Worm (Caenorhabditis elegans) whole organism, L3 larva: ENCODE results near the gene F43E2.1.

Experiments
- R02D3.7 ChIP-seq: fragments of 150-350 bp; optimal IDR thresholded peaks from 2 replicates; lab custom pipeline; 2014; ENCODE audit warnings: missing biosample characterization, missing genetic modification characterization
- ZK546.5 ChIP-seq: sonication (generic microtip); optimal IDR thresholded peaks from 2 replicates; lab custom pipeline; 2017; ENCODE audit warnings: missing biosample characterization, missing genetic modification characterization
- ama-1 ChIP-seq: fragments of 150-350 bp; optimal IDR thresholded peaks from 2 replicates; lab custom pipeline; 2018
- ceh-82 ChIP-seq: fragments of 150-350 bp; optimal IDR thresholded peaks from 2 replicates; lab custom pipeline; 2014; ENCODE audit warnings: missing biosample characterization, missing genetic modification characterization
- ceh-9 ChIP-seq: sonication (generic microtip); optimal IDR thresholded peaks from 2 replicates; lab custom pipeline; 2018; ENCODE audit warnings: missing biosample characterization, missing genetic modification characterization
- egl-27 ChIP-seq: sonication (generic microtip); optimal IDR thresholded peaks from 4 replicates; lab custom pipeline; 2017; ENCODE audit warnings: missing biosample characterization, missing genetic modification reagents, missing genetic modification characterization
- egl-5 ChIP-seq: fragments of 150-350 bp; optimal IDR thresholded peaks from 2 replicates; lab custom pipeline; 2017; ENCODE audit warnings: missing biosample characterization, missing genetic modification reagents, missing genetic modification characterization, inconsistent platforms
- elt-1 ChIP-seq: fragments of 150-350 bp; optimal IDR thresholded peaks from 2 replicates; lab custom pipeline; 2014; ENCODE audit warnings: missing biosample characterization, missing genetic modification characterization
- elt-3 ChIP-seq, 3 experiments: fragments of 150-350 bp in 1 of 3; sonication (generic microtip) in 2 of 3; optimal IDR thresholded peaks; 2 replicates in 2 of 3; 4 replicates in 1 of 3; lab custom pipeline; 2014 to 2017; ENCODE audit warnings: missing biosample characterization in 3 of 3, missing genetic modification characterization in 3 of 3
- eor-1 ChIP-seq, 2 experiments: fragments of 150-350 bp; optimal IDR thresholded peaks; 2 replicates each; lab custom pipeline; 2014 to 2018; ENCODE audit warnings: missing biosample characterization in 2 of 2, missing genetic modification characterization in 2 of 2
- fkh-10 ChIP-seq: sonication (generic microtip); optimal IDR thresholded peaks from 2 replicates; lab custom pipeline; 2017; ENCODE audit warnings: missing biosample characterization, missing genetic modification reagents, missing genetic modification characterization
- fos-1 ChIP-seq: fragments of 150-350 bp; optimal IDR thresholded peaks from 2 replicates; lab custom pipeline; 2014; ENCODE audit warnings: missing biosample characterization, missing genetic modification characterization
- hmg-11 ChIP-seq: sonication (generic microtip); optimal IDR thresholded peaks from 2 replicates; lab custom pipeline; 2016; ENCODE audit warnings: missing genetic modification characterization, missing compliant biosample characterization
- jun-1 ChIP-seq: fragments of 150-350 bp; optimal IDR thresholded peaks from 2 replicates; lab custom pipeline; 2014; ENCODE audit warnings: missing biosample characterization, missing genetic modification reagents, missing genetic modification characterization
- lin-15B ChIP-seq: fragments of 150-350 bp; optimal IDR thresholded peaks from 2 replicates; lab custom pipeline; 2014; ENCODE audit warnings: missing biosample characterization, missing genetic modification characterization
- lin-39 ChIP-seq: fragments of 150-350 bp; optimal IDR thresholded peaks from 2 replicates; lab custom pipeline; 2018; ENCODE audit warnings: missing biosample characterization, missing genetic modification reagents, missing genetic modification characterization
- lsy-12 ChIP-seq: sonication (generic microtip); optimal IDR thresholded peaks from 2 replicates; lab custom pipeline; 2016; ENCODE audit warnings: mild to moderate bottlenecking, missing genetic modification characterization, missing compliant biosample characterization
- mdl-1 ChIP-seq: fragments of 150-350 bp; optimal IDR thresholded peaks from 2 replicates; lab custom pipeline; 2014; ENCODE audit warnings: missing biosample characterization, missing genetic modification characterization
- nfya-1 ChIP-seq: sonication (generic microtip); optimal IDR thresholded peaks from 2 replicates; lab custom pipeline; 2017; ENCODE audit warnings: missing genetic modification characterization, mild to moderate bottlenecking, missing compliant biosample characterization, antibody characterized with exemption, moderate library complexity; ENCODE audit not compliant: insufficient read depth
- nhr-11 ChIP-seq: fragments of 150-350 bp; optimal IDR thresholded peaks from 2 replicates; lab custom pipeline; 2014; ENCODE audit warnings: missing biosample characterization, missing genetic modification characterization
- nhr-23 ChIP-seq: fragments of 150-350 bp; optimal IDR thresholded peaks from 2 replicates; lab custom pipeline; 2014; ENCODE audit warnings: missing biosample characterization, missing genetic modification reagents, missing genetic modification characterization
- nhr-237 ChIP-seq: fragments of 150-350 bp; optimal IDR thresholded peaks from 2 replicates; lab custom pipeline; 2014; ENCODE audit warnings: missing biosample characterization, missing genetic modification characterization
- nhr-25 ChIP-seq: sonication (generic microtip); optimal IDR thresholded peaks from 2 replicates; lab custom pipeline; 2017; ENCODE audit warnings: missing biosample characterization, missing genetic modification characterization
- nhr-43 ChIP-seq: sonication (generic microtip); optimal IDR thresholded peaks from 2 replicates; lab custom pipeline; 2016; ENCODE audit warnings: mild to moderate bottlenecking, missing genetic modification characterization, missing compliant biosample characterization; ENCODE audit not compliant: poor library complexity, severe bottlenecking
- nhr-67 ChIP-seq: fragments of 150-350 bp; optimal IDR thresholded peaks from 2 replicates; lab custom pipeline; 2014; ENCODE audit warnings: missing biosample characterization, missing genetic modification characterization
- nhr-76 ChIP-seq: fragments of 150-350 bp; sonication (generic microtip); optimal IDR thresholded peaks from 5 replicates; lab custom pipeline; 2014; ENCODE audit warnings: missing biosample characterization, missing genetic modification characterization
- nhr-77 ChIP-seq: fragments of 150-350 bp; optimal IDR thresholded peaks from 2 replicates; lab custom pipeline; 2014; ENCODE audit warnings: missing biosample characterization, missing genetic modification characterization
- pha-4 ChIP-seq: fragments of 150-350 bp; optimal IDR thresholded peaks from 2 replicates; lab custom pipeline; 2014; ENCODE audit warnings: missing biosample characterization, missing genetic modification reagents, missing genetic modification characterization
- pqm-1 ChIP-seq: fragments of 150-350 bp; optimal IDR thresholded peaks from 2 replicates; lab custom pipeline; 2017; ENCODE audit warnings: missing biosample characterization, missing genetic modification characterization, inconsistent platforms
- sea-2 ChIP-seq: fragments of 150-350 bp; sonication (generic microtip); optimal IDR thresholded peaks from 4 replicates; lab custom pipeline; 2014; ENCODE audit warnings: missing biosample characterization, missing genetic modification reagents, missing genetic modification characterization
- snpc-4 ChIP-seq: fragments of 150-350 bp; optimal IDR thresholded peaks from 2 replicates; lab custom pipeline; 2014; ENCODE audit warnings: missing biosample characterization, missing genetic modification characterization
- tbx-2 ChIP-seq: sonication (generic microtip); optimal IDR thresholded peaks from 2 replicates; lab custom pipeline; 2016; ENCODE audit warnings: mild to moderate bottlenecking, missing genetic modification characterization, missing compliant biosample characterization
- unc-62 ChIP-seq: fragments of 150-350 bp; sonication (generic microtip); optimal IDR thresholded peaks from 4 replicates; lab custom pipeline; 2014; ENCODE audit warnings: missing biosample characterization, missing genetic modification reagents, missing genetic modification characterization
- ztf-11 ChIP-seq: fragments of 150-350 bp; optimal IDR thresholded peaks from 2 replicates; lab custom pipeline; 2014; ENCODE audit warnings: missing biosample characterization, missing genetic modification characterization
- ztf-4 ChIP-seq: fragments of 150-350 bp; optimal IDR thresholded peaks from 2 replicates; lab custom pipeline; 2014; ENCODE audit warnings: missing biosample characterization, missing genetic modification characterization

Gene F43E2.1

DNA sequence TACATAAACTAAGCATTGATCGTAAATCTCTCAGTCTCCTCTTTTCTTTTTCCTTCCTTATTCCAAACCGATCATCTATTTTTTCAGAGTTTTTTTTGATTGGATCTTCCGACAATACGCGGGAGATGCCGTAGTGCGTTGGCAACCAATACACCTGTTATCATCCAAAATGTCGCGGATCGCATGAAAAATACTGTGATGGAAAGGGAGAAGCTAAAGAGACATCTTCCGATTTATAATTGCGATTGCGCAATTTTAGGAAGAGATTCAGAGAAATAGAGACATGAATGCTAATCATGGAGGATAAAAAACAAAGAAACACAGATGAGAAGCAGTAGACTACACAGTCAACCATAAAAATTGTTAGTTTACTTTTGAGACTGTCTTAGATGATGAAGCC lies 31.4 kb downstream of the F43E2.1 start:
- TF ChIP-seq lsy-12 (tag; lab: Kevin White, UChicago): no peak
- no peak for TF ChIP-seq pha-4 (tag; lab: Kevin White, UChicago)
- TF ChIP-seq eor-1 (tag; optimal IDR thresholded peaks at IDR 0.05; lab: Kevin White, UChicago): no peak
- TF ChIP-seq pqm-1: no peak
- no peak for TF ChIP-seq lin-39 (tag; lab: Kevin White, UChicago)

DNA sequence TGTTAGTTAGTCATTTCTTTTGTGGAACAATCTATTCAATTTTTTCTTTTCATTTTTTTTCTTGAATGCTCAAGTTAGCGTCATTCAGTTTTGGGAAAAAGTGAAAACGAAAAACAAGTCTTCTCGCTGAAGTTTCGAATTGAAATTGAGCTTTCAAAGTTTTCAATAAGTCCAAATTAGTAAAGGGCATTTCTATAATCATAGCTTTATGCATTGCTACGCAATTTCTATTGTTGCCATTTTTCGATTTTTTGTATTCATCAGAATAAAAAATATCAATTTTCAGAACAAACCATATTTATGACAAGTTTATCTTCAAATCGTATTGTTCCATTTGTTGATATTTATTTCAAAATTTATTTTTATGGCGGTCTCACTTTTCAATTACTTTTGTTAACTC lies 33.1 kb downstream of the F43E2.1 start, which contains the start of gene srd-55:
srd-55 (plus strand) TSS at position 301 of the 400 bp plus-strand sequence.
- TF ChIP-seq ceh-82 (tag; lab: Kevin White, UChicago) (no peak), mdl-1 (tag; lab: Kevin White, UChicago) (no peak), nhr-23 (tag; lab: Kevin White, UChicago) (no peak), nhr-237 (tag; lab: Kevin White, UChicago) (no peak), pha-4 (tag; lab: Kevin White, UChicago) (no peak), ztf-4 (tag; lab: Kevin White, UChicago) (no peak), ama-1 (lab: Kevin White, UChicago) (no peak), fos-1 (no peak), nhr-77 (tag; lab: Kevin White, UChicago) (no peak), nhr-76 (tag; lab: Kevin White, UChicago) (no peak)

DNA sequence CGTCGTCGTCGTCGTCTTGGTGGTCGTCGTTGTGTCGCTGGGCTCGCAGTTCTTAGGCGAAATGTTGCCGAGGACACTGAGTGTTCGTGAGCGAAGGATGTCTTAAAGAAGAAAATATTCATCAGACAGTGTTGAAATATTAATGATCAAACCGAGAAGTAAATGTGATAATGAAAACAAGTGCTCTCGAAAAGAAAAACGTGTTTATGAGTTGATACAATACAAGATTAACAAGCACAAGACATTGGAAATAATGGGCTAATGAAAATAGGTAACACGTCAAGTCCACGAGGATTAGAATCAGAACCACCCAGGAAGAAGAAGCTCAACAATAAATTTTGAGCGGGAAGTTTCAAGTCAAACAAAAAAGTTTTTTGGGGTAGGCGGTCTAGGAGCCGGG lies 36.9 kb downstream of the F43E2.1 start, which contains the start of gene K02A2.5:
K02A2.5 (minus strand) TSS at position 101 of the 400 bp plus-strand sequence.
- TF ChIP-seq ZK546.5 (tag; lab: Kevin White, UChicago) (no peak), nhr-67 (tag; lab: Kevin White, UChicago) (no peak), eor-1 (tag; optimal IDR thresholded peaks at IDR 0.05; lab: Kevin White, UChicago) (no peak), nhr-25 (tag; lab: Kevin White, UChicago) (no peak), unc-62 (GFP tag; lab: Kevin White, UChicago) (no peak), fos-1 (no peak), ceh-82 (tag; lab: Kevin White, UChicago) (no peak), pha-4 (tag; lab: Kevin White, UChicago) (no peak), pqm-1 (no peak)

DNA sequence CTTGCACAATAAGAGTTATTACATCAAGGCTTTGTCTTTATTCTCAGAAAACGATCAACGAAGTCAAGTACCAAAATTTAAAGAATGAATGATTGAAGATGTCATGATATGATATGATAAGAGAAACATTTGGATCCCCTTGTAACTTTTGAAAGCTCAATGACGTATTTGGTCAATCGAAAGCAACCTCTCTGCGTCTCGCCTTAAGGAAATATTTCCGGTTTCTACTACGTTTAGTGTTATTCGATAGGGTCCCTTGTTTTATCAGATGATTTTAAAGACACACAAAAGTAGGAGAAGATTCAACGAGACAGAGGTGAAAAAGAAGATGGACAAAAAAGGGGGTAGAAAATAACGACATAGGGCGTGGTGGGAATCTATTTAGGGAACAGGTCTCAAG lies 38.2 kb downstream of the F43E2.1 start:
- no peak for TF ChIP-seq nhr-11 (tag; lab: Kevin White, UChicago)
- no peak for TF ChIP-seq elt-1 (tag; lab: Kevin White, UChicago)
- TF ChIP-seq elt-3 (tag; optimal IDR thresholded peaks at IDR 0.05; lab: Kevin White, UChicago): peak in 2 of 3 experiments; percentile 57 to 83
- TF ChIP-seq tbx-2 (tag; lab: Kevin White, UChicago): no peak
- peak; percentile 44 for TF ChIP-seq nhr-43 (tag; lab: Kevin White, UChicago)
- TF ChIP-seq nhr-23 (tag; lab: Kevin White, UChicago): peak; percentile 31
- TF ChIP-seq nhr-25 (tag; lab: Kevin White, UChicago): peak; percentile 43
- TF ChIP-seq nhr-77 (tag; lab: Kevin White, UChicago): no peak
- TF ChIP-seq pqm-1: no peak

DNA sequence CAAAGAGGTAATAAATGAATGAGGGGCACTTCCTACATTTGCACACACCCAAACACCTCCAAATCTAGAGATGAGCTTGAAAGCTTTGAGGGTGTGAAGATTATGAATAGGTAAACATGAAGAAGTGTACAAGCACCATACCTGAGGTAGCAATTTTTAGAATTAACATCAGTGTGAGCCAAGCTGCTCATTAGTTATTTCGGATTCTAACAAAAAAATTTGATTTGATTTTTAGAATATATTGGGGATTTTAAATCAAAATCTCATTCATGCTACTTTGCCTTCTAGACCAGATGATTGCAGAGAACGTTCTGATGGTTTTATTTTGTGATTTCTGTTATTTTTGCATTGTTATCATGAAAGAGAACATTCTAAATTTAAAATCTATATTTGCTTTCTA lies 38.7 kb downstream of the F43E2.1 start:
- no peak for TF ChIP-seq nfya-1 (tag; lab: Kevin White, UChicago)
- no peak for TF ChIP-seq fos-1
- no peak for TF ChIP-seq nhr-43 (tag; lab: Kevin White, UChicago)
- no peak for TF ChIP-seq ceh-9 (tag; lab: Kevin White, UChicago)
- no peak for TF ChIP-seq mdl-1 (tag; lab: Kevin White, UChicago)
- no peak for TF ChIP-seq nhr-25 (tag; lab: Kevin White, UChicago)
- TF ChIP-seq ztf-11: no peak
- no peak for TF ChIP-seq lin-15B (tag; lab: Kevin White, UChicago)
- no peak for TF ChIP-seq nhr-76 (tag; lab: Kevin White, UChicago)
- TF ChIP-seq ZK546.5 (tag; lab: Kevin White, UChicago): no peak
- TF ChIP-seq elt-3 (tag; optimal IDR thresholded peaks at IDR 0.05; lab: Kevin White, UChicago): no peak
- TF ChIP-seq egl-5 (tag; lab: Kevin White, UChicago): no peak
- TF ChIP-seq egl-27 (tag; lab: Kevin White, UChicago): no peak
- TF ChIP-seq jun-1: no peak
- no peak for TF ChIP-seq fkh-10 (GFP tag; lab: Kevin White, UChicago)
- no peak for TF ChIP-seq sea-2 (GFP tag; lab: Kevin White, UChicago)
- TF ChIP-seq R02D3.7: no peak
- no peak for TF ChIP-seq snpc-4 (tag; lab: Kevin White, UChicago)
- TF ChIP-seq hmg-11 (tag; lab: Kevin White, UChicago): no peak
